Worm (Caenorhabditis elegans) whole organism, late embryonic: Measurements from ENCODE around the gene T10B10.9.

Source experiments
- C08G9.2 ChIP-seq: sonication (generic microtip); optimal IDR thresholded peaks from 2 replicates; lab custom pipeline; 2016; ENCODE audit warnings: mild to moderate bottlenecking, missing genetic modification characterization, moderate library complexity, missing compliant biosample characterization
- C38D4.7 ChIP-seq: fragments of 200-800 bp; sonication (Bioruptor generic); optimal IDR thresholded peaks from 2 replicates; lab custom pipeline; 2018; ENCODE audit warnings: mild to moderate bottlenecking, missing genetic modification characterization, moderate library complexity, missing compliant biosample characterization
- F13H6.1 ChIP-seq: sonication (generic microtip); optimal IDR thresholded peaks from 2 replicates; lab custom pipeline; 2016; ENCODE audit warnings: missing genetic modification characterization, missing compliant biosample characterization
- ahr-1 ChIP-seq: sonication (generic microtip); optimal IDR thresholded peaks from 2 replicates; lab custom pipeline; 2016; ENCODE audit warnings: missing genetic modification characterization, missing compliant biosample characterization
- ama-1 ChIP-seq: fragments of 150-350 bp; optimal IDR thresholded peaks from 2 replicates; lab custom pipeline; 2014
- ceh-18 ChIP-seq: sonication (generic microtip); optimal IDR thresholded peaks from 2 replicates; lab custom pipeline; 2016; ENCODE audit warnings: missing genetic modification characterization, missing compliant biosample characterization
- ceh-19 ChIP-seq: fragments of 200-800 bp; sonication (Bioruptor generic); optimal IDR thresholded peaks from 2 replicates; lab custom pipeline; 2018; ENCODE audit warnings: mild to moderate bottlenecking, missing genetic modification characterization, missing compliant biosample characterization
- ceh-22 ChIP-seq: sonication (generic microtip); optimal IDR thresholded peaks from 2 replicates; lab custom pipeline; 2017; ENCODE audit warnings: missing biosample characterization, missing genetic modification characterization
- ceh-24 ChIP-seq: sonication (generic microtip); optimal IDR thresholded peaks from 2 replicates; lab custom pipeline; 2016; ENCODE audit warnings: mild to moderate bottlenecking, missing genetic modification characterization, missing compliant biosample characterization
- ceh-30 ChIP-seq: fragments of 150-350 bp; optimal IDR thresholded peaks from 2 replicates; lab custom pipeline; 2014; ENCODE audit warnings: missing biosample characterization, missing genetic modification characterization
- ceh-45 ChIP-seq: fragments of 200-800 bp; sonication (Bioruptor generic); IDR thresholded peaks from 2 replicates; pipeline ENCODE4 v1.3.6; 2022; ENCODE audit warnings: missing genetic modification reagents, missing genetic modification characterization, missing compliant biosample characterization
- ceh-48 ChIP-seq: sonication (generic microtip); optimal IDR thresholded peaks from 2 replicates; lab custom pipeline; 2016; ENCODE audit warnings: missing genetic modification characterization, inconsistent platforms, missing compliant biosample characterization
- ceh-9 ChIP-seq: sonication (generic microtip); optimal IDR thresholded peaks from 2 replicates; lab custom pipeline; 2016; ENCODE audit warnings: mild to moderate bottlenecking, missing genetic modification characterization, inconsistent platforms, missing compliant biosample characterization
- che-1 ChIP-seq: sonication (generic microtip); optimal IDR thresholded peaks from 2 replicates; lab custom pipeline; 2016; ENCODE audit warnings: mild to moderate bottlenecking, missing genetic modification characterization, missing compliant biosample characterization
- dmd-4 ChIP-seq: sonication (generic microtip); optimal IDR thresholded peaks from 2 replicates; lab custom pipeline; 2016; ENCODE audit warnings: borderline replicate concordance, missing genetic modification characterization, missing compliant biosample characterization
- elt-2 ChIP-seq: sonication (generic microtip); optimal IDR thresholded peaks from 2 replicates; lab custom pipeline; 2016; ENCODE audit warnings: missing genetic modification reagents, missing genetic modification characterization, missing compliant biosample characterization
- elt-4 ChIP-seq: sonication (generic microtip); optimal IDR thresholded peaks from 2 replicates; lab custom pipeline; 2016; ENCODE audit warnings: missing genetic modification characterization, missing compliant biosample characterization
- fax-1 ChIP-seq: sonication (generic microtip); optimal IDR thresholded peaks from 2 replicates; lab custom pipeline; 2016; ENCODE audit warnings: missing genotype, missing genetic modification characterization, missing compliant biosample characterization
- gmeb-2 ChIP-seq: sonication (generic microtip); optimal IDR thresholded peaks from 2 replicates; lab custom pipeline; 2016; ENCODE audit warnings: missing genetic modification characterization, inconsistent platforms, missing compliant biosample characterization
- hlh-8 ChIP-seq: sonication (generic microtip); optimal IDR thresholded peaks from 2 replicates; lab custom pipeline; 2016; ENCODE audit warnings: missing genotype, missing genetic modification characterization, missing compliant biosample characterization
- lim-6 ChIP-seq: sonication (generic microtip); optimal IDR thresholded peaks from 2 replicates; lab custom pipeline; 2016; ENCODE audit warnings: missing genetic modification characterization, missing compliant biosample characterization
- madf-2 ChIP-seq: sonication (generic microtip); optimal IDR thresholded peaks from 2 replicates; lab custom pipeline; 2017; ENCODE audit warnings: missing genetic modification characterization, missing compliant biosample characterization
- mec-3 ChIP-seq: sonication (generic microtip); optimal IDR thresholded peaks from 2 replicates; lab custom pipeline; 2016; ENCODE audit warnings: borderline replicate concordance, missing genetic modification characterization, missing compliant biosample characterization
- nfya-1 ChIP-seq: sonication (generic microtip); optimal IDR thresholded peaks from 2 replicates; lab custom pipeline; 2017; ENCODE audit warnings: missing genetic modification characterization, mild to moderate bottlenecking, missing compliant biosample characterization, antibody characterized with exemption, moderate library complexity
- nhr-11 ChIP-seq: fragments of 150-350 bp; optimal IDR thresholded peaks from 2 replicates; lab custom pipeline; 2014; ENCODE audit warnings: missing biosample characterization, missing genetic modification characterization
- npax-4 ChIP-seq: sonication (generic microtip); optimal IDR thresholded peaks from 2 replicates; lab custom pipeline; 2016; ENCODE audit warnings: missing genetic modification characterization, missing compliant biosample characterization
- odd-2 ChIP-seq: sonication (generic microtip); optimal IDR thresholded peaks from 2 replicates; lab custom pipeline; 2017; ENCODE audit warnings: antibody characterized with exemption, mild to moderate bottlenecking, missing genetic modification characterization, missing compliant biosample characterization
- pha-2 ChIP-seq: sonication (generic microtip); optimal IDR thresholded peaks from 2 replicates; lab custom pipeline; 2017; ENCODE audit warnings: mild to moderate bottlenecking, missing genetic modification characterization, missing compliant biosample characterization
- pha-4 ChIP-seq: fragments of 150-350 bp; optimal IDR thresholded peaks from 2 replicates; lab custom pipeline; 2018; ENCODE audit warnings: missing biosample characterization, missing genetic modification reagents, missing genetic modification characterization
- ref-2 ChIP-seq: sonication (generic microtip); optimal IDR thresholded peaks from 2 replicates; lab custom pipeline; 2016; ENCODE audit warnings: missing genetic modification characterization, missing compliant biosample characterization
- sdc-2 ChIP-seq: sonication (generic microtip); optimal IDR thresholded peaks from 2 replicates; lab custom pipeline; 2016; ENCODE audit warnings: missing genotype, missing genetic modification characterization, missing compliant biosample characterization
- sox-2 ChIP-seq: fragments of 200-800 bp; sonication (Bioruptor generic); IDR thresholded peaks from 2 replicates; pipeline ENCODE4 v1.3.6; 2022; ENCODE audit warnings: missing genetic modification reagents, missing genetic modification characterization, missing compliant biosample characterization
- sox-4 ChIP-seq: sonication (generic microtip); optimal IDR thresholded peaks from 2 replicates; lab custom pipeline; 2017; ENCODE audit warnings: mild to moderate bottlenecking, missing genetic modification characterization, inconsistent platforms, missing compliant biosample characterization
- tbx-2 ChIP-seq: sonication (generic microtip); optimal IDR thresholded peaks from 2 replicates; lab custom pipeline; 2016; ENCODE audit warnings: missing genetic modification characterization, missing compliant biosample characterization
- tbx-7 ChIP-seq: sonication (generic microtip); optimal IDR thresholded peaks from 2 replicates; lab custom pipeline; 2016; ENCODE audit warnings: missing genotype, missing genetic modification characterization, missing compliant biosample characterization
- ttx-3 ChIP-seq: sonication (generic microtip); optimal IDR thresholded peaks from 2 replicates; lab custom pipeline; 2016; ENCODE audit warnings: missing genetic modification reagents, missing genetic modification characterization, missing compliant biosample characterization
- unc-42 ChIP-seq: sonication (generic microtip); optimal IDR thresholded peaks from 2 replicates; lab custom pipeline; 2016; ENCODE audit warnings: missing genotype, missing genetic modification characterization, missing compliant biosample characterization
- unc-55 ChIP-seq: sonication (generic microtip); optimal IDR thresholded peaks from 2 replicates; lab custom pipeline; 2017; ENCODE audit warnings: missing biosample characterization, missing genetic modification reagents, missing genetic modification characterization
- ztf-16 ChIP-seq: sonication (generic microtip); optimal IDR thresholded peaks from 2 replicates; lab custom pipeline; 2017; ENCODE audit warnings: missing genetic modification characterization, missing compliant biosample characterization

T10B10.9 gene

ce11 chrX:15120545-15120944 is 43.7 kb upstream of the T10B10.9 start:
- no peak for TF ChIP-seq mec-3 (tag; lab: Kevin White, UChicago)
- TF ChIP-seq elt-4 (tag; lab: Kevin White, UChicago) = no peak
- no peak for TF ChIP-seq ceh-48 (tag; lab: Kevin White, UChicago)
- TF ChIP-seq elt-2 (tag; lab: Kevin White, UChicago) = no peak
- TF ChIP-seq pha-4 = no peak
- TF ChIP-seq npax-4 = no peak

- peak; percentile 69 for TF ChIP-seq unc-42 (tag; lab: Kevin White, UChicago)
- no peak for TF ChIP-seq gmeb-2 (tag; lab: Kevin White, UChicago)
- no peak for TF ChIP-seq pha-4
- TF ChIP-seq odd-2 (tag; lab: Kevin White, UChicago) = no peak
- TF ChIP-seq fax-1 = no peak
- no peak for TF ChIP-seq sdc-2
- TF ChIP-seq hlh-8 (tag; lab: Kevin White, UChicago) = no peak
- TF ChIP-seq lim-6 (tag; lab: Kevin White, UChicago) = no peak
- TF ChIP-seq, all 69 proteins: peak for 1
These were observed 39.1 kb upstream of the T10B10.9 start for ce11 chrX:15125138-15125537.

DNA sequence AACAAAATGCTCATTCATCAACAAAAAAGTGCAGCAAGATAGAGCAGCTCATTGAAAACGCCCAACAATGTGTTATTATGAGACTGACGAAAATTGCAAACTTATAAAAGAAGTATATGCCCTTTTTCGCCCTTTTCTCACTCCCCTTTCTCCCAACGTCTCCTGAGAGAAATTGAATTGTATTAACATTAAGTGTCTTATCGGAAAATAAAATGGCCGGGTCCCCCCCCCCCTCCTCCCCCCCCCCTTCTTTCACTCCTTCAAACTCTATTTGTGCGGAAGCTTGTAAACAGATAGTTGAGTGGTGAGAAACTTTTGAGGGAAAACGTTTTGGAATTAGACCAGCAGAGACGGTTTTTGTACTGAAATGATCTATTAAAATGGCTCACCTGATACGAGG is 37.5 kb upstream of the T10B10.9 start:
- no peak for TF ChIP-seq unc-42 (tag; lab: Kevin White, UChicago)
- no peak for TF ChIP-seq tbx-2 (tag; lab: Kevin White, UChicago)
- no peak for TF ChIP-seq ceh-30 (tag; lab: Kevin White, UChicago)
- no peak for TF ChIP-seq sox-2 (GFP tag; lab: Robert Waterston, UW)
- TF ChIP-seq madf-2 (tag; lab: Kevin White, UChicago) = no peak
- no peak for TF ChIP-seq elt-4 (tag; lab: Kevin White, UChicago)
- no peak for TF ChIP-seq C38D4.7 (GFP tag; lab: Kevin White, UChicago)
- no peak for TF ChIP-seq ref-2 (tag; lab: Kevin White, UChicago)
- TF ChIP-seq npax-4 = no peak
- TF ChIP-seq dmd-4 = no peak
- no peak for TF ChIP-seq sox-4 (tag; lab: Kevin White, UChicago)
- no peak for TF ChIP-seq F13H6.1 (tag; lab: Kevin White, UChicago)
- TF ChIP-seq ztf-16 (tag; lab: Kevin White, UChicago) = no peak
- no peak for TF ChIP-seq hlh-8 (tag; lab: Kevin White, UChicago)
- TF ChIP-seq che-1 (tag; lab: Kevin White, UChicago) = no peak
- TF ChIP-seq tbx-7 (tag; lab: Kevin White, UChicago) = no peak
- TF ChIP-seq, all 69 proteins: peak for 0

- no peak for TF ChIP-seq ceh-45 (GFP tag; lab: Robert Waterston, UW)
- TF ChIP-seq unc-55 (GFP tag; lab: Kevin White, UChicago) = no peak
- no peak for TF ChIP-seq ttx-3 (tag; lab: Kevin White, UChicago)
- TF ChIP-seq pha-2 (tag; lab: Kevin White, UChicago) = no peak
- TF ChIP-seq, all 69 proteins: peak for 0
These were observed 36.9 kb upstream of the T10B10.9 start for ce11 chrX:15127338-15127737.

- TF ChIP-seq unc-42 (tag; lab: Kevin White, UChicago) (peak; percentile 87), ahr-1 (tag; lab: Kevin White, UChicago) (no peak), sox-2 (GFP tag; lab: Robert Waterston, UW) (no peak), ceh-9 (tag; lab: Kevin White, UChicago) (no peak)
- TF ChIP-seq, all 69 proteins: peak for 1
These were observed 36.0 kb upstream of the T10B10.9 start for ce11 chrX:15128184-15128583.

ce11 chrX:15132073-15132472 is 32.1 kb upstream of the T10B10.9 start:
- TF ChIP-seq nhr-11 (tag; lab: Kevin White, UChicago) (no peak), ceh-48 (tag; lab: Kevin White, UChicago) (no peak), ttx-3 (tag; lab: Kevin White, UChicago) (no peak), ceh-19 (GFP tag; lab: Kevin White, UChicago) (no peak), C08G9.2 (tag; lab: Kevin White, UChicago) (no peak), ceh-22 (no peak), nfya-1 (no peak), F13H6.1 (tag; lab: Kevin White, UChicago) (no peak), sdc-2 (no peak), ceh-18 (tag; lab: Kevin White, UChicago) (no peak), tbx-7 (tag; lab: Kevin White, UChicago) (no peak), ceh-45 (GFP tag; lab: Robert Waterston, UW) (no peak), ama-1 (lab: Kevin White, UChicago) (no peak), pha-2 (tag; lab: Kevin White, UChicago) (no peak), ceh-24 (tag; lab: Kevin White, UChicago) (no peak), sox-2 (GFP tag; lab: Robert Waterston, UW) (no peak)
